Worm (Caenorhabditis elegans) whole organism, young adult: ENCODE results near the gene sop-2.

Experiments
- C06A6.2 ChIP-seq: fragments of 200-800 bp; sonication (Bioruptor generic); conservative IDR thresholded peaks from 2 replicates; pipeline ENCODE4 v1.3.6; 2022; ENCODE audit warnings: missing genetic modification characterization, missing compliant biosample characterization
- D2030.7 ChIP-seq: fragments of 200-800 bp; sonication (Bioruptor generic); IDR thresholded peaks from 2 replicates; pipeline ENCODE4 v1.3.6; 2022; ENCODE audit warnings: missing genetic modification reagents, missing genetic modification characterization, missing compliant biosample characterization
- F33H1.4 ChIP-seq: fragments of 200-800 bp; sonication (Bioruptor generic); IDR thresholded peaks from 2 replicates; pipeline ENCODE4 v1.3.6; 2022; ENCODE audit warnings: missing genetic modification reagents, missing genetic modification characterization, missing compliant biosample characterization
- F37B4.10 ChIP-seq: fragments of 200-800 bp; sonication (Bioruptor generic); IDR thresholded peaks from 2 replicates; pipeline ENCODE4 v1.3.6; 2022; ENCODE audit warnings: missing genetic modification characterization, missing compliant biosample characterization
- K11D2.4 ChIP-seq: fragments of 200-800 bp; sonication (Bioruptor generic); IDR thresholded peaks from 2 replicates; pipeline ENCODE4 v1.3.6; 2022; ENCODE audit warnings: missing genetic modification reagents, missing genetic modification characterization, missing compliant biosample characterization
- K12H6.12 ChIP-seq: fragments of 200-800 bp; sonication (Bioruptor generic); optimal IDR thresholded peaks from 2 replicates; lab custom pipeline; 2018; ENCODE audit warnings: mild to moderate bottlenecking, missing genetic modification characterization, missing compliant biosample characterization
- T07F8.4 ChIP-seq: sonication (generic microtip); optimal IDR thresholded peaks from 2 replicates; lab custom pipeline; 2016; ENCODE audit warnings: mild to moderate bottlenecking, missing genetic modification characterization, moderate library complexity, missing compliant biosample characterization
- Y53G8AR.9 ChIP-seq: fragments of 200-800 bp; sonication (Bioruptor generic); conservative IDR thresholded peaks from 2 replicates; pipeline ENCODE4 v1.3.6; 2022; ENCODE audit warnings: missing genetic modification reagents, missing genetic modification characterization, missing compliant biosample characterization
- Y56A3A.18 ChIP-seq: fragments of 200-800 bp; sonication (Bioruptor generic); IDR thresholded peaks from 2 replicates; pipeline ENCODE4 v1.3.6; 2022; ENCODE audit warnings: missing genetic modification reagents, missing genetic modification characterization, missing compliant biosample characterization
- ZK185.1 ChIP-seq: sonication (generic microtip); optimal IDR thresholded peaks from 2 replicates; lab custom pipeline; 2016; ENCODE audit warnings: mild to moderate bottlenecking, missing genetic modification characterization, missing compliant biosample characterization; ENCODE audit not compliant: poor library complexity, severe bottlenecking
- attf-3 ChIP-seq: fragments of 200-800 bp; sonication (Bioruptor generic); conservative IDR thresholded peaks from 2 replicates; pipeline ENCODE4 v1.3.6; 2022; ENCODE audit warnings: missing genetic modification reagents, missing genetic modification characterization, missing compliant biosample characterization
- cebp-1 ChIP-seq, 2 experiments: fragments of 200-800 bp in 1 of 2; sonication (Bioruptor generic) in 1 of 2; sonication (generic microtip) in 1 of 2; IDR thresholded peaks in 1 of 2; optimal IDR thresholded peaks in 1 of 2; 2 replicates each; pipeline versions ENCODE4 v1.3.6 to Lab custom; 2017 to 2022; ENCODE audit warnings: missing compliant biosample characterization in 2 of 2, missing genetic modification characterization in 2 of 2, mild to moderate bottlenecking in 1 of 2, missing genetic modification reagents in 1 of 2, moderate library complexity in 1 of 2
- ceh-40 ChIP-seq: fragments of 200-800 bp; sonication (Bioruptor generic); IDR thresholded peaks from 2 replicates; pipeline ENCODE4 v1.3.6; 2022; ENCODE audit warnings: missing genetic modification characterization, missing compliant biosample characterization
- ceh-79 ChIP-seq: sonication (generic microtip); optimal IDR thresholded peaks from 2 replicates; lab custom pipeline; 2017; ENCODE audit warnings: mild to moderate bottlenecking, missing genetic modification characterization, missing compliant biosample characterization
- ceh-91 ChIP-seq: fragments of 200-800 bp; sonication (Bioruptor generic); IDR thresholded peaks from 2 replicates; pipeline ENCODE4 v1.3.6; 2022; ENCODE audit warnings: missing genetic modification reagents, missing genetic modification characterization, missing compliant biosample characterization
- die-1 ChIP-seq: sonication (generic microtip); optimal IDR thresholded peaks from 2 replicates; lab custom pipeline; 2016; ENCODE audit warnings: missing genotype, mild to moderate bottlenecking, missing genetic modification characterization, missing compliant biosample characterization
- egl-44 ChIP-seq: fragments of 200-800 bp; sonication (Bioruptor generic); IDR thresholded peaks from 2 replicates; pipeline ENCODE4 v1.3.6; 2022; ENCODE audit warnings: missing genetic modification reagents, missing genetic modification characterization, missing compliant biosample characterization
- ekl-4 ChIP-seq: fragments of 200-800 bp; sonication (Bioruptor generic); IDR thresholded peaks from 2 replicates; pipeline ENCODE4 v1.3.6; 2022; ENCODE audit warnings: missing genetic modification reagents, missing genetic modification characterization, missing compliant biosample characterization
- fkh-3 ChIP-seq: sonication (generic microtip); optimal IDR thresholded peaks from 2 replicates; lab custom pipeline; 2016; ENCODE audit warnings: mild to moderate bottlenecking, missing genetic modification characterization, missing compliant biosample characterization
- gei-17 ChIP-seq: fragments of 200-800 bp; sonication (Bioruptor generic); optimal IDR thresholded peaks from 2 replicates; lab custom pipeline; 2018; ENCODE audit warnings: mild to moderate bottlenecking, missing genetic modification characterization, missing compliant biosample characterization
- him-1 ChIP-seq: sonication (generic microtip); optimal IDR thresholded peaks from 2 replicates; lab custom pipeline; 2016; ENCODE audit warnings: missing genotype, missing genetic modification reagents, missing genetic modification characterization, missing compliant biosample characterization
- hmg-1.2 ChIP-seq: fragments of 200-800 bp; sonication (Bioruptor generic); IDR thresholded peaks from 2 replicates; pipeline ENCODE4 v1.3.6; 2022; ENCODE audit warnings: missing genetic modification reagents, missing genetic modification characterization, missing compliant biosample characterization
- hrde-1 ChIP-seq: sonication (generic microtip); optimal IDR thresholded peaks from 2 replicates; lab custom pipeline; 2016; ENCODE audit warnings: missing genetic modification characterization, mild to moderate bottlenecking, missing compliant biosample characterization, moderate library complexity, missing genotype, missing genetic modification reagents, borderline replicate concordance
- let-526 ChIP-seq: fragments of 200-800 bp; sonication (Bioruptor generic); IDR thresholded peaks from 2 replicates; pipeline ENCODE4 v1.3.6; 2022; ENCODE audit warnings: missing genetic modification reagents, missing genetic modification characterization, missing compliant biosample characterization
- lin-40 ChIP-seq: sonication (generic microtip); optimal IDR thresholded peaks from 2 replicates; lab custom pipeline; 2016; ENCODE audit warnings: missing genetic modification characterization, mild to moderate bottlenecking, missing compliant biosample characterization, missing genotype, missing genetic modification reagents
- lsl-1 ChIP-seq: fragments of 200-800 bp; sonication (Bioruptor generic); optimal IDR thresholded peaks from 2 replicates; lab custom pipeline; 2018; ENCODE audit warnings: mild to moderate bottlenecking, missing genetic modification characterization, moderate library complexity, missing compliant biosample characterization
- lsy-27 ChIP-seq: sonication (generic microtip); optimal IDR thresholded peaks from 2 replicates; lab custom pipeline; 2017; ENCODE audit warnings: missing genetic modification characterization, mild to moderate bottlenecking, missing compliant biosample characterization, antibody characterized with exemption, missing genotype, borderline replicate concordance; ENCODE audit not compliant: insufficient read depth
- madf-10 ChIP-seq: sonication (generic microtip); optimal IDR thresholded peaks from 2 replicates; lab custom pipeline; 2016; ENCODE audit warnings: mild to moderate bottlenecking, missing genetic modification characterization, missing compliant biosample characterization
- madf-6 ChIP-seq: fragments of 200-800 bp; sonication (Bioruptor generic); IDR thresholded peaks from 2 replicates; pipeline ENCODE4 v1.3.6; 2022; ENCODE audit warnings: missing genetic modification reagents, missing genetic modification characterization, missing compliant biosample characterization
- nfya-1 ChIP-seq: sonication (generic microtip); optimal IDR thresholded peaks from 2 replicates; lab custom pipeline; 2017; ENCODE audit warnings: antibody characterized with exemption, missing compliant biosample characterization, missing genetic modification characterization, borderline replicate concordance; ENCODE audit not compliant: insufficient read depth
- nhr-179 ChIP-seq: sonication (generic microtip); optimal IDR thresholded peaks from 2 replicates; lab custom pipeline; 2016; ENCODE audit warnings: mild to moderate bottlenecking, missing genetic modification characterization, missing compliant biosample characterization
- nhr-80 ChIP-seq: sonication (generic microtip); optimal IDR thresholded peaks from 2 replicates; lab custom pipeline; 2016; ENCODE audit warnings: missing genetic modification characterization, missing compliant biosample characterization
- pbrm-1 ChIP-seq: fragments of 200-800 bp; sonication (Bioruptor generic); IDR thresholded peaks from 2 replicates; pipeline ENCODE4 v1.3.6; 2022; ENCODE audit warnings: missing genetic modification reagents, missing genetic modification characterization, missing compliant biosample characterization
- pha-4 ChIP-seq: fragments of 150-350 bp; sonication (generic microtip); optimal IDR thresholded peaks from 2 replicates; lab custom pipeline; 2014; ENCODE audit warnings: missing biosample characterization, missing genetic modification reagents, missing genetic modification characterization
- somi-1 ChIP-seq: fragments of 200-800 bp; sonication (Bioruptor generic); optimal IDR thresholded peaks from 2 replicates; lab custom pipeline; 2018; ENCODE audit warnings: mild to moderate bottlenecking, missing genetic modification characterization, missing compliant biosample characterization
- tbx-9 ChIP-seq: sonication (generic microtip); optimal IDR thresholded peaks from 2 replicates; lab custom pipeline; 2016; ENCODE audit warnings: borderline replicate concordance, missing genetic modification characterization, inconsistent platforms, missing compliant biosample characterization
- tlf-1 ChIP-seq: fragments of 200-800 bp; sonication (Bioruptor generic); optimal IDR thresholded peaks from 2 replicates; lab custom pipeline; 2018; ENCODE audit warnings: mild to moderate bottlenecking, missing genetic modification characterization, missing compliant biosample characterization
- unc-62 ChIP-seq: fragments of 150-350 bp; optimal IDR thresholded peaks from 2 replicates; lab custom pipeline; 2014; ENCODE audit warnings: missing biosample characterization, missing genetic modification reagents, missing genetic modification characterization
- zfh-2 ChIP-seq: fragments of 200-800 bp; sonication (Bioruptor generic); conservative IDR thresholded peaks from 2 replicates; pipeline ENCODE4 v1.3.6; 2022; ENCODE audit warnings: missing genetic modification reagents, missing genetic modification characterization, missing compliant biosample characterization
- ztf-18 ChIP-seq: sonication (generic microtip); optimal IDR thresholded peaks from 2 replicates; lab custom pipeline; 2016; ENCODE audit warnings: missing genotype, mild to moderate bottlenecking, missing genetic modification characterization, missing compliant biosample characterization
- ztf-22 ChIP-seq: fragments of 200-800 bp; sonication (Bioruptor generic); optimal IDR thresholded peaks from 2 replicates; lab custom pipeline; 2018; ENCODE audit warnings: mild to moderate bottlenecking, missing genetic modification characterization, moderate library complexity, missing compliant biosample characterization
- ztf-28 ChIP-seq: fragments of 200-800 bp; sonication (Bioruptor generic); IDR thresholded peaks from 2 replicates; pipeline ENCODE4 v1.3.6; 2022; ENCODE audit warnings: missing genetic modification reagents, missing genetic modification characterization, missing compliant biosample characterization

sop-2 gene

ce11 chrII:12348957-12349356, 9.2 kb downstream of the sop-2 start:
- TF ChIP-seq nhr-80 (tag; lab: Kevin White, UChicago) (no peak), him-1 (tag; lab: Kevin White, UChicago) (no peak), hmg-1.2 (peak; percentile 72), K12H6.12 (no peak)

ce11 chrII:12349866-12350265, 10.1 kb downstream of the sop-2 start:
- TF ChIP-seq somi-1 (GFP tag; lab: Kevin White, UChicago) = no peak
- no peak for TF ChIP-seq ztf-28
- TF ChIP-seq nfya-1 (tag; lab: Kevin White, UChicago) = no peak
- TF ChIP-seq cebp-1 (GFP tag; IDR thresholded peaks at IDR 0.05; lab: Robert Waterston, UW) = no peak
- peak; percentile 4 for TF ChIP-seq cebp-1 (tag; optimal IDR thresholded peaks at IDR 0.05; lab: Kevin White, UChicago)
- TF ChIP-seq K11D2.4 (GFP tag; lab: Robert Waterston, UW) = no peak
- peak; percentile 45 for TF ChIP-seq nhr-80 (tag; lab: Kevin White, UChicago)

DNA sequence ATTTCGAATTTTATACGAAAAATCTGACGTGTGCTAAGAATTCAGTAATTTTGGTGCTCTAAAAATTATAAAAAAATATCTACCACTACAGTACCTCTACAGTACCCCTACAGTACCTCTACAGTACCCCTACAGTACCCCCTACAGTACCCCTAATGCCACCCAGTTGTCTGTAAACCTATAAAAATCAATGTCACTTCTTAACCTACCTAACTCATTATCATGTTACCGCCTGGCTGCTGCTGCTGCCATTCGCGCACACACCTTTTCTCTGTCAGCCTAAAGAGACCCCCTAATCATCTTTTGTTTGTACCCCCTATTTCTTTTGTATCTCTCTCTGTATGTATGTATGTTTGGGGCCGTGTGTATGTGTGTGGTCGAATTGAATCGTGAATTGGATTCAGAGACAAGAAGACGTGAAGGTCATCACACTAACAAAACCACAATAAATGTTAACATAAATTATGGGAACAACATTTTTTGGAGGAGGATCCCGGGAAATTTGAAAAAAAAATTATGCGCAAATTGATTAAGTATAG, 11.1 kb downstream of the sop-2 start:
- TF ChIP-seq lsl-1 (GFP tag; lab: Kevin White, UChicago) = no peak
- no peak for TF ChIP-seq madf-6 (GFP tag; lab: Robert Waterston, UW)
- no peak for TF ChIP-seq zfh-2
- no peak for TF ChIP-seq ceh-79 (tag; lab: Kevin White, UChicago)
- TF ChIP-seq nhr-80 (tag; lab: Kevin White, UChicago) = no peak
- no peak for TF ChIP-seq ekl-4 (GFP tag; lab: Robert Waterston, UW)
- no peak for TF ChIP-seq egl-44
- TF ChIP-seq lin-40 (tag; lab: Kevin White, UChicago) = no peak
- no peak for TF ChIP-seq ztf-18 (tag; lab: Kevin White, UChicago)
- TF ChIP-seq ceh-91 (GFP tag; lab: Robert Waterston, UW) = no peak
- no peak for TF ChIP-seq hmg-1.2
- no peak for TF ChIP-seq nhr-179 (tag; lab: Kevin White, UChicago)

- TF ChIP-seq pha-4 (tag; lab: Kevin White, UChicago) (no peak), C06A6.2 (GFP tag; lab: Robert Waterston, UW) (no peak), lsl-1 (GFP tag; lab: Kevin White, UChicago) (no peak), gei-17 (GFP tag; lab: Kevin White, UChicago) (no peak), nfya-1 (tag; lab: Kevin White, UChicago) (no peak), Y53G8AR.9 (GFP tag; lab: Robert Waterston, UW) (no peak), ceh-40 (no peak), pbrm-1 (GFP tag; lab: Robert Waterston, UW) (no peak), T07F8.4 (tag; lab: Kevin White, UChicago) (no peak), tlf-1 (no peak), nhr-179 (tag; lab: Kevin White, UChicago) (no peak), F33H1.4 (GFP tag; lab: Robert Waterston, UW) (no peak), ztf-22 (GFP tag; lab: Kevin White, UChicago) (no peak), Y56A3A.18 (GFP tag; lab: Robert Waterston, UW) (no peak), let-526 (GFP tag; lab: Robert Waterston, UW) (no peak), ZK185.1 (tag; lab: Kevin White, UChicago) (no peak), D2030.7 (no peak), madf-6 (GFP tag; lab: Robert Waterston, UW) (no peak), attf-3 (GFP tag; lab: Robert Waterston, UW) (no peak), madf-10 (tag; lab: Kevin White, UChicago) (no peak), fkh-3 (tag; lab: Kevin White, UChicago) (no peak), tbx-9 (tag; lab: Kevin White, UChicago) (no peak), lin-40 (tag; lab: Kevin White, UChicago) (peak; percentile 27), unc-62 (no peak), hrde-1 (no peak), lsy-27 (tag; lab: Kevin White, UChicago) (no peak), die-1 (tag; lab: Kevin White, UChicago) (no peak), F37B4.10 (GFP tag; lab: Robert Waterston, UW) (no peak)
These were observed 12.4 kb downstream of the sop-2 start, which contains the start of gene ras-1 for ce11 chrII:12352115-12352514. Gene ras-1, minus strand, starts transcription at chrII:12352243.
